Worm (Caenorhabditis elegans) whole organism, L2 larva: ENCODE data around the gene tlk-1.
A peak's percentile ranks its signal among the peaks of the same experiment; 100 is the strongest.

Experiments
- C34F6.9 ChIP-seq: fragments of 150-350 bp; optimal IDR thresholded peaks from 2 replicates; lab custom pipeline; 2014; ENCODE audit warnings: missing biosample characterization, missing genetic modification characterization
- R02D3.7 ChIP-seq: fragments of 150-350 bp; optimal IDR thresholded peaks from 2 replicates; lab custom pipeline; 2014; ENCODE audit warnings: missing biosample characterization, missing genetic modification characterization
- ZK546.5 ChIP-seq: sonication (generic microtip); optimal IDR thresholded peaks from 2 replicates; lab custom pipeline; 2017; ENCODE audit warnings: missing biosample characterization, missing genetic modification characterization
- aly-2 ChIP-seq: fragments of 150-350 bp; optimal IDR thresholded peaks from 2 replicates; lab custom pipeline; 2014; ENCODE audit warnings: missing biosample characterization, missing genetic modification characterization
- ama-1 ChIP-seq: fragments of 150-350 bp; optimal IDR thresholded peaks from 2 replicates; lab custom pipeline; 2018; ENCODE audit warnings: inconsistent platforms
- blmp-1 ChIP-seq: sonication (generic microtip); optimal IDR thresholded peaks from 2 replicates; lab custom pipeline; 2017; ENCODE audit warnings: missing genetic modification characterization, mild to moderate bottlenecking, missing compliant biosample characterization, antibody characterized with exemption, moderate library complexity; ENCODE audit not compliant: insufficient read depth
- ceh-16 ChIP-seq: fragments of 150-350 bp; optimal IDR thresholded peaks from 2 replicates; lab custom pipeline; 2014; ENCODE audit warnings: missing biosample characterization, missing genetic modification characterization
- crh-2 ChIP-seq: sonication (generic microtip); optimal IDR thresholded peaks from 2 replicates; lab custom pipeline; 2017; ENCODE audit warnings: missing biosample characterization, missing genetic modification characterization
- egl-27 ChIP-seq: sonication (generic microtip); optimal IDR thresholded peaks from 3 replicates; lab custom pipeline; 2017; ENCODE audit warnings: missing biosample characterization, missing genetic modification reagents, missing genetic modification characterization
- elt-3 ChIP-seq: sonication (generic microtip); optimal IDR thresholded peaks from 2 replicates; lab custom pipeline; 2017; ENCODE audit warnings: missing biosample characterization, missing genetic modification characterization
- fos-1 ChIP-seq: fragments of 150-350 bp; optimal IDR thresholded peaks from 2 replicates; lab custom pipeline; 2014; ENCODE audit warnings: missing biosample characterization, missing genetic modification characterization
- gmeb-1 ChIP-seq: fragments of 150-350 bp; optimal IDR thresholded peaks from 2 replicates; lab custom pipeline; 2014; ENCODE audit warnings: missing biosample characterization, missing genetic modification characterization
- lin-11 ChIP-seq: fragments of 150-350 bp; sonication (generic microtip); optimal IDR thresholded peaks from 2 replicates; lab custom pipeline; 2014; ENCODE audit warnings: missing biosample characterization, missing genetic modification characterization, inconsistent platforms, mixed read lengths
- lin-13 ChIP-seq: fragments of 150-350 bp; optimal IDR thresholded peaks from 2 replicates; lab custom pipeline; 2014; ENCODE audit warnings: missing biosample characterization, missing genetic modification reagents, missing genetic modification characterization
- lin-39 ChIP-seq: fragments of 150-350 bp; optimal IDR thresholded peaks from 2 replicates; lab custom pipeline; 2014; ENCODE audit warnings: missing biosample characterization, missing genetic modification reagents, missing genetic modification characterization
- lsy-2 ChIP-seq, 2 experiments: fragments of 150-350 bp in 1 of 2; sonication (generic microtip) in 1 of 2; optimal IDR thresholded peaks; 2 replicates each; lab custom pipeline; 2014 to 2017; ENCODE audit warnings: missing biosample characterization in 2 of 2, missing genetic modification characterization in 2 of 2
- mab-5 ChIP-seq: fragments of 150-350 bp; optimal IDR thresholded peaks from 2 replicates; lab custom pipeline; 2014; ENCODE audit warnings: missing biosample characterization, missing genetic modification characterization
- mdl-1 ChIP-seq, 2 experiments: fragments of 150-350 bp in 1 of 2; sonication (generic microtip) in 1 of 2; optimal IDR thresholded peaks; 2 replicates each; lab custom pipeline; 2017; ENCODE audit warnings: missing biosample characterization in 2 of 2, missing genetic modification characterization in 2 of 2
- nhr-10 ChIP-seq: sonication (generic microtip); optimal IDR thresholded peaks from 2 replicates; lab custom pipeline; 2017; ENCODE audit warnings: missing biosample characterization, missing genetic modification characterization
- nhr-11 ChIP-seq: fragments of 150-350 bp; optimal IDR thresholded peaks from 2 replicates; lab custom pipeline; 2014; ENCODE audit warnings: missing biosample characterization, missing genetic modification characterization
- nhr-129 ChIP-seq: fragments of 150-350 bp; optimal IDR thresholded peaks from 2 replicates; lab custom pipeline; 2014; ENCODE audit warnings: missing biosample characterization, missing genetic modification characterization
- nhr-21 ChIP-seq: fragments of 150-350 bp; optimal IDR thresholded peaks from 2 replicates; lab custom pipeline; 2014; ENCODE audit warnings: missing biosample characterization, missing genetic modification characterization
- nhr-23 ChIP-seq: fragments of 150-350 bp; optimal IDR thresholded peaks from 2 replicates; lab custom pipeline; 2014; ENCODE audit warnings: missing biosample characterization, missing genetic modification reagents, missing genetic modification characterization
- nhr-237 ChIP-seq: fragments of 150-350 bp; optimal IDR thresholded peaks from 2 replicates; lab custom pipeline; 2014; ENCODE audit warnings: missing biosample characterization, missing genetic modification characterization
- nhr-25 ChIP-seq: fragments of 150-350 bp; sonication (generic microtip); optimal IDR thresholded peaks from 3 replicates; lab custom pipeline; 2014; ENCODE audit warnings: missing biosample characterization, missing genetic modification characterization
- nhr-6 ChIP-seq: fragments of 150-350 bp; optimal IDR thresholded peaks from 2 replicates; lab custom pipeline; 2014; ENCODE audit warnings: missing biosample characterization, missing genetic modification characterization
- peb-1 ChIP-seq: fragments of 150-350 bp; optimal IDR thresholded peaks from 2 replicates; lab custom pipeline; 2014; ENCODE audit warnings: missing biosample characterization, missing genetic modification characterization
- sem-4 ChIP-seq: fragments of 150-350 bp; optimal IDR thresholded peaks from 2 replicates; lab custom pipeline; 2014; ENCODE audit warnings: missing biosample characterization, missing genetic modification reagents, missing genetic modification characterization
- sma-3 ChIP-seq: sonication (generic microtip); optimal IDR thresholded peaks from 2 replicates; lab custom pipeline; 2016; ENCODE audit warnings: missing genetic modification reagents, missing genetic modification characterization, missing compliant biosample characterization
- sma-9 ChIP-seq, 2 experiments: fragments of 150-350 bp in 1 of 2; sonication (generic microtip) in 1 of 2; optimal IDR thresholded peaks; 2 replicates each; lab custom pipeline; 2014 to 2016; ENCODE audit warnings: missing genetic modification characterization in 2 of 2, mild to moderate bottlenecking in 1 of 2, missing biosample characterization in 1 of 2, missing compliant biosample characterization in 1 of 2, missing genetic modification reagents in 1 of 2, moderate library complexity in 1 of 2
- snpc-4 ChIP-seq: fragments of 150-350 bp; optimal IDR thresholded peaks from 2 replicates; lab custom pipeline; 2014; ENCODE audit warnings: missing biosample characterization, missing genetic modification characterization
- unc-39 ChIP-seq: fragments of 150-350 bp; optimal IDR thresholded peaks from 2 replicates; lab custom pipeline; 2014; ENCODE audit warnings: missing biosample characterization, missing genetic modification characterization
- zag-1 ChIP-seq: fragments of 150-350 bp; optimal IDR thresholded peaks from 2 replicates; lab custom pipeline; 2014; ENCODE audit warnings: missing biosample characterization, missing genetic modification characterization
- ztf-11 ChIP-seq: sonication (generic microtip); optimal IDR thresholded peaks from 2 replicates; lab custom pipeline; 2017; ENCODE audit warnings: missing biosample characterization, missing genetic modification characterization

tlk-1 gene

DNA sequence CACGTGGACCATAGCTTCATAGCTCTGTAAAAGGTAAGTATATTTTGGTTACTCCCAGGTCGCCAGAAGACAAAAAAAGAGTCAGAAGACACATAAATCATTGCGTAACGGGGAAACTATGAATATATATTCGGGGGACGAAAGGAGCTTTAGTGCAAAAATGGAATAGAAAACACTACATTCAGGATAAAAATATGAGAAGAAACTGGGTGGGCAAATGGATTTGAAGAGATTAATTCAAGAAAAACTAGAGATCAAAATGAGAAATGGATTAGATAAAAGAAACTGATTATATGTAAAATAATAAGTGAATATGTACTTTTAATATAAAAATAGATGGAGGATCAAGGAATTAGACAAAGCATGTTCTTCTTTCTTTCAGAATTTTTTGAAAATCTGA is 27.8 kb downstream of the tlk-1 start, which contains the start of gene C07A9.12:
Gene C07A9.12 (minus strand): TSS at position 101 of the 400 bp plus-strand sequence.
- TF ChIP-seq nhr-11 (no peak), peb-1 (no peak), nhr-21 (tag; lab: Kevin White, UChicago) (no peak)

DNA sequence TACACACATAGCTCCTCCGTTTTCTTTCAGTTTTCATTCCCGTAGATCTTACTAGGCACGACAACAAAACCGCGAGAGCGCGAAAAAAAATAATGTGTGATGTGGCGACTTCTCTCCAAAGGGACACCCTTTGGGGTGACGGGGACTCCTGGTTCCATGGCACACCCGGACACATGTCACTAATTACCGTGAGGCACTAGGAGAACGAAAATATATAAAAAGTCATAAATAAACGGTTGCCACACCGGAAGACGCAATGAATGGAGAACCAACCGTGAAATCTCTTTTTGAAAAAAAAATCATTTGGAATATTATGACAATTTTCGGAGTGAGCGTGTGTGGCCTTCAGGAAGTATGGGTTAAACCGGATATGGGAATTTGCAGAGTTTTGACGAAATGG is 30.7 kb downstream of the tlk-1 start:
- TF ChIP-seq sma-3 (GFP tag; lab: Kevin White, UChicago), result no peak
- no peak for TF ChIP-seq mdl-1 (tag; optimal IDR thresholded peaks at IDR 0.05; lab: Kevin White, UChicago)
- no peak for TF ChIP-seq lin-13 (GFP tag; lab: Kevin White, UChicago)
- no peak for TF ChIP-seq nhr-6 (tag; lab: Kevin White, UChicago)
- TF ChIP-seq mab-5 (tag; lab: Kevin White, UChicago), result no peak
- no peak for TF ChIP-seq crh-2
- TF ChIP-seq ztf-11, result no peak
- no peak for TF ChIP-seq ama-1 (lab: Kevin White, UChicago)

DNA sequence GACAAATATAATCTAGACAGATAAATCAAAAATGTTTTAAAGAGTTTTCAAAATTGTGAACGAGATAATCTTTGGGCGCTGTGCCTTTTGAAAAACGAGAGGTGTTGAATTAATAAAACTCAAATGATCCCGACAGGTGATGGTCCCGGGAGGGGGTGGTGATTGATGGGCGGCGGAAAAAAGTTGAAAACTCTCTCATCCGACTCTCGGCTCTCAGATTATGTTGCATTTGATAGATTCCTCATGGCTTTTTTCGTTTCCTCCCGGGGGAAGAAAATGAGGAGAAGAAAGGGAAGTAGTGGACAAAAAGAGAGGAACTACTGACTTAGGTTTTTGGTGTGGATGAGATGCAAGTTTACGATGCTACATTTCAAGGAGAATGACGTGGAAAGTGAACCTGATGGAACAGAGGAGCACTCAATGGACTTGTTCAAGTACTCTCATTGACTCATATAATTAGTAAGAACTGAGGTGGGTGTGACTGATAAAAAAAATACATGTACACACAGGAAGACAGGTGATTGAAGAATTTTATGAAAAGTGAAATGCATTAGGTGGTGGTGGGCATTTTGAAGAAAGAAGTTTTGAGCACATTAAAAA is 31.7 kb downstream of the tlk-1 start:
- TF ChIP-seq mab-5 (tag; lab: Kevin White, UChicago), result peak; percentile 45
- TF ChIP-seq lin-11, result no peak
- TF ChIP-seq C34F6.9 (tag; lab: Kevin White, UChicago), result peak; percentile 8
- TF ChIP-seq lin-39, result no peak
- no peak for TF ChIP-seq sem-4
- peak in 1 of 2 experiments; percentile 44 for TF ChIP-seq lsy-2 (tag; optimal IDR thresholded peaks at IDR 0.05; lab: Kevin White, UChicago)
- no peak for TF ChIP-seq mdl-1 (tag; optimal IDR thresholded peaks at IDR 0.05; lab: Kevin White, UChicago)
- no peak for TF ChIP-seq sma-3 (GFP tag; lab: Kevin White, UChicago)
- no peak for TF ChIP-seq nhr-6 (tag; lab: Kevin White, UChicago)
- TF ChIP-seq peb-1, result no peak
- no peak for TF ChIP-seq lin-13 (GFP tag; lab: Kevin White, UChicago)
- no peak for TF ChIP-seq nhr-237 (tag; lab: Kevin White, UChicago)
- no peak for TF ChIP-seq aly-2 (tag; lab: Kevin White, UChicago)
- no peak for TF ChIP-seq nhr-129 (tag; lab: Kevin White, UChicago)
- no peak for TF ChIP-seq fos-1 (tag; lab: Kevin White, UChicago)
- TF ChIP-seq nhr-25, result no peak
- TF ChIP-seq nhr-10 (tag; lab: Kevin White, UChicago), result no peak
- TF ChIP-seq zag-1, result peak; percentile 40

DNA sequence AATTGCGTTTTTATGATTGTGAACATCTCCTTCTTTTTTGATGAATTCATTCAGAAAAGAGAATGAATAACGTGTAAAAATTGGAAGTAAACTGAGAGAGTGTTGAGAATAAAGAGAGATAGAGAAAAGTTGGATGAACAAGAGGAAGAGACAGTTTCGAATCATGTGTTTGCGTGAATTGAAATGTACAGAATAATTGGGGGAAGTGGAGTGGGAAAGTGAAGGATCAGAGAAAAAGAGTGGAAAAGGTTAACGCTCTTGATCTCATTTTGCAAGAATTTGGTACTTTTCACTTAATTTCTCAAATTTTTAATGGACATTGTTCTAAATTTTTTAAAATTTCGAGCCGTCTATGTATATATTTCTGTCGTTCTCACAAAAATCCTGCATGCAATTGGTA is 33.7 kb downstream of the tlk-1 start:
- peak; percentile 19 for TF ChIP-seq nhr-129 (tag; lab: Kevin White, UChicago)
- TF ChIP-seq gmeb-1, result no peak

DNA sequence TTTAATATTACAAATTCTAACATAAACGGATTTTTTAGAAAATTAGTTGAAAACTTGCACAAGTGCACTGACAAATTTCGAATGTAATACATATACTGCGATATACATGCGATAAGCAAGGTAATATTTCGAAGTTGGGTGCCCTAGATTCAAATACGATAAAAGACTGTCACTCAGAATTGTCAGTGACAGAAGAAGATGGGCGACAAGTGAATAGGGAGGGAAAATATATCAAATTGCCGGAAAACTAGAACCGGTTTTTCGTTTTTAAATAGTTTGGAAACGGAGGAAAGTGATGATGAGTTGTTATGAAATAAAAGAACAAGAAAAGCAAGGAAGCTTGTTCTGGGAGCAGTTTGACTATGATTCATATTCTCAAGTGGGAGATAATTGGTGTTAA is 34.4 kb downstream of the tlk-1 start:
- TF ChIP-seq R02D3.7 (tag; lab: Kevin White, UChicago), result no peak
- TF ChIP-seq nhr-23, result no peak
- no peak for TF ChIP-seq crh-2
- TF ChIP-seq peb-1, result no peak
- no peak for TF ChIP-seq egl-27 (tag; lab: Kevin White, UChicago)
- TF ChIP-seq snpc-4 (tag; lab: Kevin White, UChicago), result no peak
- no peak for TF ChIP-seq nhr-25
- no peak for TF ChIP-seq fos-1 (tag; lab: Kevin White, UChicago)
- TF ChIP-seq elt-3 (tag; lab: Kevin White, UChicago), result no peak

DNA sequence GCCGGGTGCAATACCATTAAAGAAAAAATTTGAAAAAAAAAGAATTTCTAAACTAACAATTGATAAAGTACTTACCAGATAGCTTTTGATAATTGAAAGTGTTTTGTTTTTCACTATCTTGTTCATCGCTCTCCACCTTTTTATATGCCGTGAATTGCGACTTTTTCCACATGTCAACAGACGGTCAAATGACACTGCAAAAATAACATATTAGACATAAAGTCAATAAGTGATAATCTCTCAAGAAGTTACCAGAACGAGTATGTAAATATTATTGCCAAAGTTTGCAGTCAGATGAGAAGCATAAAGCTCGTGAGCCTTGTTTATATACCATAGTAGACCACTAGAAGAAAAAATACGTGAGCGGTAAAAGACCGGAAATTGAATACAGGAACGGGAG is 36.2 kb downstream of the tlk-1 start, which contains the start of gene dao-6:
Gene dao-6 (minus strand): TSS at position 345 of the 400 bp plus-strand sequence.
- TF ChIP-seq peb-1 (no peak), nhr-129 (tag; lab: Kevin White, UChicago) (peak; percentile 42), ama-1 (lab: Kevin White, UChicago) (no peak)

DNA sequence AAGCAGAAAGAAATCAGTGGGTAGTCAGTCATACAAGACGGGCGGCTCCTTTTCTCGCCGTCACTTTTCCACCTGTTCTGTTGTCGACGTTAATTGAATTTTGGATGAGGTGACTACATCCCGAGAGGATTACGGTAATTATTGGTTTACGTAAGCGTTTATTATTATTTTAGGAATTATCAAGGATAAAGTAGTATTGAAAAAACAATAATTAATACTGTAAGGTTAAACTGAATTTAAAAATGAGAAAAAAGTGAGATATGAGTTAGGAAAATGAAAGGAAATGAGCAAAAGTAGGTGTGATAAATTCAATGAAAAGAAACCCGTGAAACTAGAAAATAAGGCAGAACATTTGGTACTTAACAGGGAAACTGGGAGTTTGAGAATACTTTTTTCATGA is 39.3 kb downstream of the tlk-1 start, which contains the start of gene hlh-4:
Gene hlh-4 (minus strand): TSS at position 101 of the 400 bp plus-strand sequence.
- TF ChIP-seq sem-4, result no peak
- TF ChIP-seq ZK546.5 (tag; lab: Kevin White, UChicago), result no peak
- no peak for TF ChIP-seq R02D3.7 (tag; lab: Kevin White, UChicago)
- TF ChIP-seq nhr-129 (tag; lab: Kevin White, UChicago), result no peak
- no peak for TF ChIP-seq mdl-1 (tag; optimal IDR thresholded peaks at IDR 0.05; lab: Kevin White, UChicago)
- TF ChIP-seq sma-9 (GFP tag; optimal IDR thresholded peaks at IDR 0.05; lab: Kevin White, UChicago), result no peak
- TF ChIP-seq sma-9 (tag; optimal IDR thresholded peaks at IDR 0.05; lab: Kevin White, UChicago), result no peak
- no peak for TF ChIP-seq unc-39 (tag; lab: Kevin White, UChicago)
- TF ChIP-seq egl-27 (tag; lab: Kevin White, UChicago), result no peak
- TF ChIP-seq ceh-16 (tag; lab: Kevin White, UChicago), result no peak
- no peak for TF ChIP-seq blmp-1 (tag; lab: Kevin White, UChicago)
- no peak for TF ChIP-seq nhr-21 (tag; lab: Kevin White, UChicago)
